Worm (Caenorhabditis elegans) whole organism, late embryonic: Measurements from ENCODE around the gene eri-5.

Source experiments
- C38D4.7 ChIP-seq: fragments of 200-800 bp; sonication (Bioruptor generic); optimal IDR thresholded peaks from 2 replicates; lab custom pipeline; 2018; ENCODE audit warnings: mild to moderate bottlenecking, missing genetic modification characterization, moderate library complexity, missing compliant biosample characterization
- F13H6.1 ChIP-seq: sonication (generic microtip); optimal IDR thresholded peaks from 2 replicates; lab custom pipeline; 2016; ENCODE audit warnings: missing genetic modification characterization, missing compliant biosample characterization
- K09A11.1 ChIP-seq: sonication (generic microtip); optimal IDR thresholded peaks from 2 replicates; lab custom pipeline; 2017; ENCODE audit warnings: antibody characterized with exemption, mild to moderate bottlenecking, missing genetic modification characterization, missing compliant biosample characterization; ENCODE audit not compliant: insufficient read depth
- T23F11.4 ChIP-seq: fragments of 200-800 bp; sonication (Bioruptor generic); optimal IDR thresholded peaks from 2 replicates; lab custom pipeline; 2018; ENCODE audit warnings: mild to moderate bottlenecking, missing genetic modification characterization, missing compliant biosample characterization
- ahr-1 ChIP-seq: sonication (generic microtip); optimal IDR thresholded peaks from 2 replicates; lab custom pipeline; 2016; ENCODE audit warnings: missing genetic modification characterization, missing compliant biosample characterization
- ama-1 ChIP-seq: fragments of 150-350 bp; optimal IDR thresholded peaks from 2 replicates; lab custom pipeline; 2014
- ceh-19 ChIP-seq: fragments of 200-800 bp; sonication (Bioruptor generic); optimal IDR thresholded peaks from 2 replicates; lab custom pipeline; 2018; ENCODE audit warnings: mild to moderate bottlenecking, missing genetic modification characterization, missing compliant biosample characterization
- ceh-2 ChIP-seq: sonication (generic microtip); optimal IDR thresholded peaks from 2 replicates; lab custom pipeline; 2016; ENCODE audit warnings: missing genotype, missing genetic modification characterization, missing compliant biosample characterization
- ceh-22 ChIP-seq: sonication (generic microtip); optimal IDR thresholded peaks from 2 replicates; lab custom pipeline; 2017; ENCODE audit warnings: missing biosample characterization, missing genetic modification characterization
- ceh-31 ChIP-seq: sonication (generic microtip); optimal IDR thresholded peaks from 2 replicates; lab custom pipeline; 2016; ENCODE audit warnings: missing genetic modification characterization, missing compliant biosample characterization
- ceh-34 ChIP-seq: sonication (generic microtip); optimal IDR thresholded peaks from 2 replicates; lab custom pipeline; 2016; ENCODE audit warnings: mild to moderate bottlenecking, missing genetic modification characterization, missing compliant biosample characterization
- ceh-45 ChIP-seq: fragments of 200-800 bp; sonication (Bioruptor generic); IDR thresholded peaks from 2 replicates; pipeline ENCODE4 v1.3.6; 2022; ENCODE audit warnings: missing genetic modification reagents, missing genetic modification characterization, missing compliant biosample characterization
- ceh-9 ChIP-seq: sonication (generic microtip); optimal IDR thresholded peaks from 2 replicates; lab custom pipeline; 2016; ENCODE audit warnings: mild to moderate bottlenecking, missing genetic modification characterization, inconsistent platforms, missing compliant biosample characterization
- che-1 ChIP-seq: sonication (generic microtip); optimal IDR thresholded peaks from 2 replicates; lab custom pipeline; 2016; ENCODE audit warnings: mild to moderate bottlenecking, missing genetic modification characterization, missing compliant biosample characterization
- dmd-4 ChIP-seq: sonication (generic microtip); optimal IDR thresholded peaks from 2 replicates; lab custom pipeline; 2016; ENCODE audit warnings: borderline replicate concordance, missing genetic modification characterization, missing compliant biosample characterization
- dve-1 ChIP-seq: sonication (generic microtip); optimal IDR thresholded peaks from 2 replicates; lab custom pipeline; 2017; ENCODE audit warnings: antibody characterized with exemption, mild to moderate bottlenecking, missing genetic modification characterization, missing compliant biosample characterization
- elt-2 ChIP-seq: sonication (generic microtip); optimal IDR thresholded peaks from 2 replicates; lab custom pipeline; 2016; ENCODE audit warnings: missing genetic modification reagents, missing genetic modification characterization, missing compliant biosample characterization
- eyg-1 ChIP-seq: sonication (generic microtip); optimal IDR thresholded peaks from 2 replicates; lab custom pipeline; 2016; ENCODE audit warnings: missing genotype, missing genetic modification characterization, missing compliant biosample characterization
- fkh-10 ChIP-seq: fragments of 150-350 bp; optimal IDR thresholded peaks from 2 replicates; lab custom pipeline; 2014; ENCODE audit warnings: missing biosample characterization, missing genetic modification reagents, missing genetic modification characterization
- hlh-13 ChIP-seq: fragments of 200-800 bp; sonication (Bioruptor generic); optimal IDR thresholded peaks from 2 replicates; lab custom pipeline; 2018; ENCODE audit warnings: mild to moderate bottlenecking, missing genetic modification characterization, missing compliant biosample characterization
- hlh-15 ChIP-seq: sonication (generic microtip); optimal IDR thresholded peaks from 2 replicates; lab custom pipeline; 2016; ENCODE audit warnings: missing genetic modification characterization, missing compliant biosample characterization
- hlh-30 ChIP-seq: sonication (generic microtip); optimal IDR thresholded peaks from 2 replicates; lab custom pipeline; 2017; ENCODE audit warnings: antibody characterized with exemption, missing genetic modification characterization, missing compliant biosample characterization; ENCODE audit not compliant: insufficient read depth
- hlh-6 ChIP-seq: sonication (generic microtip); optimal IDR thresholded peaks from 2 replicates; lab custom pipeline; 2016; ENCODE audit warnings: missing genotype, missing genetic modification characterization, missing compliant biosample characterization
- lim-6 ChIP-seq: sonication (generic microtip); optimal IDR thresholded peaks from 2 replicates; lab custom pipeline; 2016; ENCODE audit warnings: missing genetic modification characterization, missing compliant biosample characterization
- madf-2 ChIP-seq: sonication (generic microtip); optimal IDR thresholded peaks from 2 replicates; lab custom pipeline; 2017; ENCODE audit warnings: missing genetic modification characterization, missing compliant biosample characterization
- nfya-1 ChIP-seq: sonication (generic microtip); optimal IDR thresholded peaks from 2 replicates; lab custom pipeline; 2017; ENCODE audit warnings: missing genetic modification characterization, mild to moderate bottlenecking, missing compliant biosample characterization, antibody characterized with exemption, moderate library complexity
- nhr-232 ChIP-seq: sonication (generic microtip); optimal IDR thresholded peaks from 2 replicates; lab custom pipeline; 2016; ENCODE audit warnings: missing genetic modification characterization, missing compliant biosample characterization
- npax-4 ChIP-seq: sonication (generic microtip); optimal IDR thresholded peaks from 2 replicates; lab custom pipeline; 2016; ENCODE audit warnings: missing genetic modification characterization, missing compliant biosample characterization
- odd-2 ChIP-seq: sonication (generic microtip); optimal IDR thresholded peaks from 2 replicates; lab custom pipeline; 2017; ENCODE audit warnings: antibody characterized with exemption, mild to moderate bottlenecking, missing genetic modification characterization, missing compliant biosample characterization
- pag-3 ChIP-seq: sonication (generic microtip); optimal IDR thresholded peaks from 2 replicates; lab custom pipeline; 2016; ENCODE audit warnings: missing compliant biosample characterization, missing genetic modification characterization, borderline replicate concordance
- pat-9 ChIP-seq: fragments of 200-800 bp; sonication (Bioruptor generic); optimal IDR thresholded peaks from 2 replicates; lab custom pipeline; 2018; ENCODE audit warnings: mild to moderate bottlenecking, missing genetic modification characterization, moderate library complexity, missing compliant biosample characterization
- pax-1 ChIP-seq: fragments of 150-350 bp; optimal IDR thresholded peaks from 2 replicates; lab custom pipeline; 2014; ENCODE audit warnings: missing biosample characterization, missing genetic modification characterization
- pha-2 ChIP-seq: sonication (generic microtip); optimal IDR thresholded peaks from 2 replicates; lab custom pipeline; 2017; ENCODE audit warnings: mild to moderate bottlenecking, missing genetic modification characterization, missing compliant biosample characterization
- pha-4 ChIP-seq: fragments of 150-350 bp; optimal IDR thresholded peaks from 2 replicates; lab custom pipeline; 2018; ENCODE audit warnings: missing biosample characterization, missing genetic modification reagents, missing genetic modification characterization
- ref-2 ChIP-seq: sonication (generic microtip); optimal IDR thresholded peaks from 2 replicates; lab custom pipeline; 2016; ENCODE audit warnings: missing genetic modification characterization, missing compliant biosample characterization
- rnt-1 ChIP-seq: sonication (generic microtip); optimal IDR thresholded peaks from 2 replicates; lab custom pipeline; 2016; ENCODE audit warnings: missing genetic modification characterization, missing compliant biosample characterization
- sdc-2 ChIP-seq: sonication (generic microtip); optimal IDR thresholded peaks from 2 replicates; lab custom pipeline; 2016; ENCODE audit warnings: missing genotype, missing genetic modification characterization, missing compliant biosample characterization
- sox-4 ChIP-seq: sonication (generic microtip); optimal IDR thresholded peaks from 2 replicates; lab custom pipeline; 2017; ENCODE audit warnings: mild to moderate bottlenecking, missing genetic modification characterization, inconsistent platforms, missing compliant biosample characterization
- syd-9 ChIP-seq: sonication (generic microtip); optimal IDR thresholded peaks from 2 replicates; lab custom pipeline; 2016; ENCODE audit warnings: mild to moderate bottlenecking, missing genetic modification characterization, moderate library complexity, missing compliant biosample characterization
- tbx-2 ChIP-seq: sonication (generic microtip); optimal IDR thresholded peaks from 2 replicates; lab custom pipeline; 2016; ENCODE audit warnings: missing genetic modification characterization, missing compliant biosample characterization
- tbx-7 ChIP-seq: sonication (generic microtip); optimal IDR thresholded peaks from 2 replicates; lab custom pipeline; 2016; ENCODE audit warnings: missing genotype, missing genetic modification characterization, missing compliant biosample characterization
- ttx-3 ChIP-seq: sonication (generic microtip); optimal IDR thresholded peaks from 2 replicates; lab custom pipeline; 2016; ENCODE audit warnings: missing genetic modification reagents, missing genetic modification characterization, missing compliant biosample characterization
- unc-3 ChIP-seq, 2 experiments: fragments of 200-800 bp in 1 of 2; sonication (Bioruptor generic) in 1 of 2; sonication (generic microtip) in 1 of 2; conservative IDR thresholded peaks in 1 of 2; optimal IDR thresholded peaks in 1 of 2; 2 replicates each; pipeline versions ENCODE4 v1.3.6 to Lab custom; 2016 to 2022; ENCODE audit warnings: missing compliant biosample characterization in 2 of 2, missing genetic modification characterization in 2 of 2, missing genetic modification reagents in 1 of 2
- zip-5 ChIP-seq: sonication (generic microtip); optimal IDR thresholded peaks from 2 replicates; lab custom pipeline; 2016; ENCODE audit warnings: missing genetic modification characterization, missing compliant biosample characterization
- ztf-16 ChIP-seq: sonication (generic microtip); optimal IDR thresholded peaks from 2 replicates; lab custom pipeline; 2017; ENCODE audit warnings: missing genetic modification characterization, missing compliant biosample characterization

eri-5 gene

DNA sequence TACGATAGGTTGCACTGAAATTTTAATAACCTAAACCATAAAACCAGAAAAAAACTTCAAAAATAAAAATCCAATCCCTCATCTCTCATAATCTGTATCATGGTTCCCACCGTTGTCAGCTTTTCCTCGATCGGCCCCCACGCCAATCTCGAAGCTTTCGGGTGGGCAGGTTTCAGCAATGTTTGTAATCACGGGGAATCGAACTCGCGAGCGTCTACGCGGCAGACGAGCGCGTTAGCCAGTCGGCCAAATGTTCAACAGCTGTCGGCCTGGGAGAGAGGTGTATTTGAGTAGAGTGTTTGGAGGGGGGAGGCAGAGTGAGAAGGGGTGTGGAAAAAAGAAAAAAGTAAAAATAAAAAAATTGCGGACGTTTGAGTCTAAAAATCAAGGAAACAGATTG, 17.8 kb downstream of the eri-5 start (continued):
- TF ChIP-seq pha-4, result no peak
- peak; percentile 94 for TF ChIP-seq tbx-2
- TF ChIP-seq eyg-1 (tag; lab: Kevin White, UChicago), result peak; percentile 94
- TF ChIP-seq T23F11.4, result peak; percentile 80
- TF ChIP-seq unc-3 (GFP tag; conservative IDR thresholded peaks at IDR 0.05; lab: Robert Waterston, UW), result peak; percentile 85
- peak; percentile 79 for TF ChIP-seq unc-3 (tag; optimal IDR thresholded peaks at IDR 0.05; lab: Kevin White, UChicago)
- peak; percentile 56 for TF ChIP-seq zip-5
- peak; percentile 72 for TF ChIP-seq hlh-15 (tag; lab: Kevin White, UChicago)
- no peak for TF ChIP-seq ama-1
- peak; percentile 86 for TF ChIP-seq ttx-3 (tag; lab: Kevin White, UChicago)
- peak; percentile 81 for TF ChIP-seq che-1 (tag; lab: Kevin White, UChicago)
- TF ChIP-seq dve-1, result peak; percentile 89
- TF ChIP-seq fkh-10 (GFP tag; lab: Kevin White, UChicago), result peak; percentile 65
- TF ChIP-seq odd-2 (tag; lab: Kevin White, UChicago), result peak; percentile 72
- TF ChIP-seq nhr-232 (tag; lab: Kevin White, UChicago), result peak; percentile 75
- TF ChIP-seq ceh-22 (tag; lab: Kevin White, UChicago), result peak; percentile 61
- TF ChIP-seq ceh-34, result peak; percentile 89
- TF ChIP-seq pat-9, result peak; percentile 76
- peak; percentile 85 for TF ChIP-seq nfya-1 (tag; lab: Kevin White, UChicago)

DNA sequence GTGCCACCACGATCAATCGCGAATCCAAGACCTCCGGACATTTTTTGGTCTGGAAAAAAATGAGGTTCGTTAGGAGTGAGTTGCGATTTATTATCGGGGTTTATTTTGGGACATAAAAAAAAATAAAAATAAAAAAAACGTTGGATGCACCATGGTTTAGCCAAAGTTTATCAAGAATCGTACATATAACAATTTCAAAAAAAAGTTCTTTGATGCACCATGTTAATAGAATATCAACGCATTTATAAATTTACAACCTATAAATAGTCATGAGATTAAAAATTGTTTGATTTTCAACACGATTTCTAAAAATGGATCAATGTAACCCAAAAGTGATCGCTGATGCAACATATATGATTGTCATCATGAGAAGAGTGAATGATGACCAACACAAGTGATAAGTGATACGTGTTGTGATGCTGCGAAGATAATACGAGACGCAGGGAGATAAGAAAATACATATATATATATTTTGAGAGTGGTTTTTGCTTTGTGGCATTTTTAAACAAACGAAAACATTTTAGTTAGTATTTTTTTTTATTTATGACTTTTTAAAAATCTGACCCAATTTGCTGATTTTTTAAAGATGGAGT, 21.8 kb downstream of the eri-5 start, which contains the start of gene Y38F2AR.12:
Y38F2AR.12 (minus strand) TSS at position 51 of the 593 bp plus-strand sequence.
- TF ChIP-seq elt-2 (tag; lab: Kevin White, UChicago) (peak; percentile 63), zip-5 (no peak), ahr-1 (tag; lab: Kevin White, UChicago) (no peak), lim-6 (tag; lab: Kevin White, UChicago) (no peak), odd-2 (tag; lab: Kevin White, UChicago) (no peak), ceh-2 (tag; lab: Kevin White, UChicago) (no peak), ref-2 (tag; lab: Kevin White, UChicago) (no peak)

DNA sequence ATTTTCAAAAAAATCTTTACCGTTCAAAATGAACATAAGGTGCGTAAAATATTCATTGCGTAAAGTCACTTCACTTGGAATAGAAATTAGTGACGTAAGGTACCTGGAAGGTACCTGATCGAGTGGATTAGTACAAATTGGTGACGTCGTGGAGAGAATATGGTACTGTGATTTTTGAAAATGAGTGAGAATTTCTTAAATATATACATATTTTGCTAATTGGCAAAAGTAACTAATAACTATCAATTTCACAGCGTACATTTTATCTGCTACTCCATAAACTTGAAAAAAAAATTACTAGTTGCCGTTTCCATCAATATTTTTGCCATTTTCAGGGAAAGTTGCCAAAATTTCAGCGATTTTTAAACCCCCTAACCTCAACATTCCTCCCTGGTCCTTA, 26.1 kb downstream of the eri-5 start:
- TF ChIP-seq C38D4.7 (no peak), lim-6 (tag; lab: Kevin White, UChicago) (no peak), hlh-30 (tag; lab: Kevin White, UChicago) (no peak), ztf-16 (no peak), fkh-10 (GFP tag; lab: Kevin White, UChicago) (no peak), pha-4 (no peak), hlh-13 (GFP tag; lab: Kevin White, UChicago) (no peak), ceh-2 (tag; lab: Kevin White, UChicago) (no peak), sox-4 (no peak), ceh-19 (GFP tag; lab: Kevin White, UChicago) (no peak), dve-1 (no peak), ceh-22 (tag; lab: Kevin White, UChicago) (no peak), che-1 (tag; lab: Kevin White, UChicago) (no peak), pag-3 (no peak), tbx-7 (no peak), npax-4 (tag; lab: Kevin White, UChicago) (no peak)

DNA sequence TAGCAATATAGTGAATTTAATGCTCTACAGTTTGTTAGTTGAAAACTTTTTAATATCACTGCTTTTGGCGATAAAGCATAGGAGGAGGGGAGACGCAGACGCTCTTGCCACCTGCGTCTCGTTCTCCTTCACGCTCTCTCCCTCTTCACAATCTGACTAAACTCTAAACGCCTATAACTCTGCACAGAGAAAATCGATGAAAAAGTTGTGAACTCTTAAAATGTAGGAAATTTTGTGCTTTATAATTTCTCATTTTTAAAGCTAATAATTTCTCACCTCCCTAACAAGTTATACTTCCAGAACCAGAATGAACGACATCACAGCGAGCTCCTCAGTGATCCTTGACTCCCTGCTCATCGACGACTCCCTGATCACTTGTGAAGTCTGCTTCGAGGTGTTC, 42.1 kb downstream of the eri-5 start, which contains the start of gene C45G7.4:
C45G7.4 (plus strand) TSS at position 301 of the 400 bp plus-strand sequence.
- TF ChIP-seq F13H6.1, result no peak
- TF ChIP-seq dmd-4 (tag; lab: Kevin White, UChicago), result no peak
- TF ChIP-seq ceh-45 (GFP tag; lab: Robert Waterston, UW), result no peak
- TF ChIP-seq hlh-15 (tag; lab: Kevin White, UChicago), result no peak
- TF ChIP-seq K09A11.1, result no peak
- no peak for TF ChIP-seq odd-2 (tag; lab: Kevin White, UChicago)
- no peak for TF ChIP-seq ceh-31 (tag; lab: Kevin White, UChicago)
- TF ChIP-seq rnt-1 (tag; lab: Kevin White, UChicago), result no peak
- no peak for TF ChIP-seq pax-1 (tag; lab: Kevin White, UChicago)
- no peak for TF ChIP-seq hlh-6 (tag; lab: Kevin White, UChicago)
- TF ChIP-seq madf-2, result no peak
- TF ChIP-seq ceh-9 (tag; lab: Kevin White, UChicago), result no peak
- TF ChIP-seq ahr-1 (tag; lab: Kevin White, UChicago), result no peak
- no peak for TF ChIP-seq syd-9 (tag; lab: Kevin White, UChicago)
- TF ChIP-seq pha-2 (tag; lab: Kevin White, UChicago), result no peak
- no peak for TF ChIP-seq sdc-2 (tag; lab: Kevin White, UChicago)
- no peak for TF ChIP-seq T23F11.4
